Worm (Caenorhabditis elegans): ENCODE data around the gene nrde-1.

nrde-1 gene

ce11 chrIII:3736302-3736701 is 23.0 kb downstream of the nrde-1 start, which contains the start of gene F34D10.4:
TSS of gene F34D10.4 (plus strand) at chrIII:3736602.
- TF ChIP-seq nhr-76 (tag; optimal IDR thresholded peaks at IDR 0.05) (no peak), drap-1 (GFP tag; optimal IDR thresholded peaks at IDR 0.05) (no peak), ceh-39 (tag; optimal IDR thresholded peaks at IDR 0.05) (no peak), nhr-2 (tag; optimal IDR thresholded peaks at IDR 0.05) (no peak), nhr-237 (tag; optimal IDR thresholded peaks at IDR 0.05) (no peak), lin-32 (GFP tag; optimal IDR thresholded peaks at IDR 0.05) (no peak), nhr-28 (tag; optimal IDR thresholded peaks at IDR 0.05) (no peak)

ce11 chrIII:3737742-3738141 is 24.5 kb downstream of the nrde-1 start:
- TF ChIP-seq nhr-2 (tag; optimal IDR thresholded peaks at IDR 0.05): no peak
- TF ChIP-seq nhr-28 (tag; optimal IDR thresholded peaks at IDR 0.05): no peak
- no peak for TF ChIP-seq lsy-2 (tag; optimal IDR thresholded peaks at IDR 0.05)
- TF ChIP-seq nhr-12 (tag; optimal IDR thresholded peaks at IDR 0.05): no peak
- TF ChIP-seq lin-13 (tag; optimal IDR thresholded peaks at IDR 0.05): no peak
- TF ChIP-seq sptf-1 (tag; optimal IDR thresholded peaks at IDR 0.05): no peak
- TF ChIP-seq mep-1 (tag; optimal IDR thresholded peaks at IDR 0.05): no peak
- no peak for TF ChIP-seq tbx-8 (GFP tag; optimal IDR thresholded peaks at IDR 0.05)
- no peak for TF ChIP-seq ztf-11 (tag; optimal IDR thresholded peaks at IDR 0.05)
- no peak for TF ChIP-seq elt-3 (tag; optimal IDR thresholded peaks at IDR 0.05)
- TF ChIP-seq sem-2 (GFP tag; optimal IDR thresholded peaks at IDR 0.05): no peak

ce11 chrIII:3738331-3738730 is 25.1 kb downstream of the nrde-1 start:
- TF ChIP-seq ztf-11 (tag; optimal IDR thresholded peaks at IDR 0.05): no peak
- peak; percentile 90 for TF ChIP-seq zip-8 (tag; optimal IDR thresholded peaks at IDR 0.05)
- TF ChIP-seq mep-1 (tag; optimal IDR thresholded peaks at IDR 0.05): no peak

- TF ChIP-seq elt-1 (tag; optimal IDR thresholded peaks at IDR 0.05; ENCODE audit: borderline replicate concordance, insufficient read depth): no peak
- no peak for TF ChIP-seq blmp-1 (tag; optimal IDR thresholded peaks at IDR 0.05)
- no peak for TF ChIP-seq unc-39 (tag; optimal IDR thresholded peaks at IDR 0.05)
- no peak for TF ChIP-seq lin-32 (GFP tag; optimal IDR thresholded peaks at IDR 0.05)
- TF ChIP-seq cnd-1 (tag; optimal IDR thresholded peaks at IDR 0.05): no peak
- TF ChIP-seq ceh-83 (GFP tag; optimal IDR thresholded peaks at IDR 0.05): no peak
Measured at ce11 chrIII:3742090-3742489, 28.8 kb downstream of the nrde-1 start.

- no peak for TF ChIP-seq mls-2 (tag; optimal IDR thresholded peaks at IDR 0.05)
- TF ChIP-seq lin-32 (GFP tag; optimal IDR thresholded peaks at IDR 0.05): no peak
- no peak for TF ChIP-seq nhr-2 (tag; optimal IDR thresholded peaks at IDR 0.05)
- TF ChIP-seq zip-8 (tag; optimal IDR thresholded peaks at IDR 0.05): no peak
- no peak for TF ChIP-seq ces-1 (GFP tag; optimal IDR thresholded peaks at IDR 0.05)
- no peak for TF ChIP-seq ceh-39 (tag; optimal IDR thresholded peaks at IDR 0.05)
- TF ChIP-seq flh-1 (GFP tag; optimal IDR thresholded peaks at IDR 0.05): no peak
- TF ChIP-seq elt-3 (tag; optimal IDR thresholded peaks at IDR 0.05): no peak
- no peak for TF ChIP-seq mab-5 (tag; optimal IDR thresholded peaks at IDR 0.05)
- TF ChIP-seq nhr-76 (tag; optimal IDR thresholded peaks at IDR 0.05): no peak
- no peak for TF ChIP-seq ham-2 (GFP tag; optimal IDR thresholded peaks at IDR 0.05)
Measured at ce11 chrIII:3743367-3743766, 30.1 kb downstream of the nrde-1 start.

ce11 chrIII:3745138-3745537 is 31.9 kb downstream of the nrde-1 start, which contains the start of gene lin-48:
TSS of gene lin-48 (plus strand) at chrIII:3745438.
- TF ChIP-seq bed-3 (GFP tag; optimal IDR thresholded peaks at IDR 0.05) (no peak), mab-5 (tag; optimal IDR thresholded peaks at IDR 0.05) (no peak), snpc-4 (tag; optimal IDR thresholded peaks at IDR 0.05) (no peak), sptf-1 (tag; optimal IDR thresholded peaks at IDR 0.05) (no peak), nhr-2 (tag; optimal IDR thresholded peaks at IDR 0.05) (no peak), nhr-237 (tag; optimal IDR thresholded peaks at IDR 0.05) (no peak), M03D4.4 (tag; optimal IDR thresholded peaks at IDR 0.05) (no peak), drap-1 (GFP tag; optimal IDR thresholded peaks at IDR 0.05) (no peak), cnd-1 (tag; optimal IDR thresholded peaks at IDR 0.05) (no peak), ceh-43 (GFP tag; optimal IDR thresholded peaks at IDR 0.05) (no peak), blmp-1 (tag; optimal IDR thresholded peaks at IDR 0.05) (no peak), nhr-28 (tag; optimal IDR thresholded peaks at IDR 0.05) (no peak), elt-1 (tag; optimal IDR thresholded peaks at IDR 0.05; ENCODE audit: borderline replicate concordance, insufficient read depth) (no peak), ham-2 (GFP tag; optimal IDR thresholded peaks at IDR 0.05) (no peak), elt-3 (tag; optimal IDR thresholded peaks at IDR 0.05) (no peak), ztf-11 (tag; optimal IDR thresholded peaks at IDR 0.05) (no peak), hlh-1 (tag; optimal IDR thresholded peaks at IDR 0.05) (no peak), ceh-39 (tag; optimal IDR thresholded peaks at IDR 0.05) (no peak), sem-2 (GFP tag; optimal IDR thresholded peaks at IDR 0.05) (no peak), unc-39 (tag; optimal IDR thresholded peaks at IDR 0.05) (no peak)

All from whole organism, mixed stage, embryonic.